Fruit fly (Drosophila melanogaster) S2 (cell line): ENCODE measurements around the gene AkhR.

Experiments used
- CG8478 ChIP-seq: fragments of >200 bp; optimal IDR thresholded peaks from 2 replicates; lab custom pipeline; 2018
- CTCF ChIP-seq, 2 experiments: fragments of >200 bp; optimal IDR thresholded peaks; 2 replicates each; lab custom pipeline; 2018

The AkhR gene

DNA sequence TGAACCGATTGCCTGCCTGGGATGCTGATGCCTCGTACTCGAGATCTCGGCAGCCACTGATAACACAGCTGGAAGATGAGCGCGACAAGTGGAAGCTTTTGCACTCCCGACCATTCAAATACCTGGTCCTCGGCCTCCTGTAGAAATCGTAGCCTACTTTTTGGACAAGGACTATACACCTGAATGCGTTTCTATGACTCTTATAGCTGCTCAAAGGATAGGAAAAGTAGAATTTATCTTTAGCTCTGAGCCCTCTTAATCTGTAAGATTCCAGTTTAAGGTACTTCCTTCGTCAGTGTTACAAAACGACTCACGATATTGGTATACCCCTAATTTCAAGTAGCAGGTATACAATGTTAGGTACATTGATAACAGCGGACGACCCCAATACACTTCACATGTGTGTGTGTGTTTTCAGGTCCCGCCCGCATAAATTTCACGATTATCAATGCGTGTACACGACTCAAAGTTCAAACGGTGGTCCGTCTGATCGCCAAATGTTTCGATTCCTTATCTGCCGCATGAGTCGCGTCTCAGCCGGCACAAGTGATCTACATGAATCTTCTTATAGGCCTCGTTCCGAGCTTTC lies at the start of gene AkhR:
TSS of gene AkhR (minus strand) at position 5 of the 589 bp plus-strand sequence.
- no peak for TF ChIP-seq CG8478 (lab: Kevin White, UChicago)
- TF ChIP-seq CTCF (optimal IDR thresholded peaks at IDR 0.05; lab: Kevin White, UChicago) = no peak

DNA sequence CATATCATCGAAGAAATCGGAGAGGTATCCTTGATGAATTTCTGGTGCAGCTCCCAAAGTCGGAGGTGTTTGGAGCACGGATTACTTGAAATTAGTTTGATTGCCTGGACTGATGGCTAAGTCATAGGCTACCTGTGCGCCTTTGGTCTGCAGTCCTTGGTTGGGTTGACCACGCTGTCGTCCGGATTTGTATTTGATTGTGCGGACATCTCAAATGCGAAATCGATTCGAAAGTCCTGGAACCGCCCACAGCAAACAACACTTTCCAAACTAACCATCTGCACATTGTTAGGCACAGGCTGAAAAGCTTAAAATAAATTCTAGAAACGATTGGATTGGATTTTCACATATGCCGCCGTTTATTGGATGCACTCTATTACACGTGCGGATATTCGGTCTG lies 43.5 kb upstream of the AkhR start, which contains the start of gene CG11322:
TSS of gene CG11322 (minus strand) at position 101 of the 400 bp plus-strand sequence.
- no peak for TF ChIP-seq CTCF (optimal IDR thresholded peaks at IDR 0.05; lab: Kevin White, UChicago)
- no peak for TF ChIP-seq CG8478 (lab: Kevin White, UChicago)

DNA sequence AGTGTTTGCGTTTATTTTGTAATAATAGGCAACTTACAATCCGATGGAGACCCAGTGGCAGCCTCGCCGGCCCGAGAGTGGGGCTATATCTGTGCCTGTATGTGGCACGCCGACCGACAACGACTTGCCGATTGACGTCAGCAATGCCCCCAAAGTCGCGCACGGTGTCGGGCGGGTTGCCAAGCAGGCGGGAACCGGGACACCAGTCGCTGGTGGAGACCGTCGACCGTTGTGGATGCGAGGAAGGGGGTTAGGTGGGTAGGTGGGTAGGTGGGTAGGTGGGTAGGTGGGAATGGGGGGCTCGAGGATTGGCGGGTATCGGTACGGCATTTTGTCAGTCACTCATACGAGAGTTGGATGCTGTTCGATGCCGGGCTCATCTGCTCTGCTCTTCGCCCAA lies 35.1 kb upstream of the AkhR start:
- TF ChIP-seq CG8478 (lab: Kevin White, UChicago) = no peak
- no peak for TF ChIP-seq CTCF (optimal IDR thresholded peaks at IDR 0.05; lab: Kevin White, UChicago)

DNA sequence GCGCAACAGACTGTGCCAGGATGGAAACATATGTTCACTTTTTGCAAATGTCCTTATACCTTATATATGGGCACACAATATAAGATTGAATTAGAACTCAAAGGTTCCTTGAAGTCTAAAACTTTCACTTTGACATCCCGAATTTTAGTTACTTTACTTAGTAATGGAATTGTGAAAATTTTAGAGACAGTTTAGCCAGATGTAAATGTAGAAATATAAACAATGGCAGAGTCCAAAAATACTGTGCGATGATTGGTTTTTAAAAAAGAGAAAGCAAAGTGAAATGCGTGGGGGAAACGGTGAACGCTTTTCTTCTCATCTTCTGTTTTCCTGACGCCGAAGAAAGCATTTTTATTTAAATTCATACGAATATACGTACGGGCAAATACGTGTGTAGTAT lies 31.8 kb upstream of the AkhR start, which contains the start of gene CG44271:
TSS of gene CG44271 (minus strand) at position 101 of the 400 bp plus-strand sequence.
- TF ChIP-seq CTCF (optimal IDR thresholded peaks at IDR 0.05; lab: Kevin White, UChicago) = no peak
- no peak for TF ChIP-seq CG8478 (lab: Kevin White, UChicago)

DNA sequence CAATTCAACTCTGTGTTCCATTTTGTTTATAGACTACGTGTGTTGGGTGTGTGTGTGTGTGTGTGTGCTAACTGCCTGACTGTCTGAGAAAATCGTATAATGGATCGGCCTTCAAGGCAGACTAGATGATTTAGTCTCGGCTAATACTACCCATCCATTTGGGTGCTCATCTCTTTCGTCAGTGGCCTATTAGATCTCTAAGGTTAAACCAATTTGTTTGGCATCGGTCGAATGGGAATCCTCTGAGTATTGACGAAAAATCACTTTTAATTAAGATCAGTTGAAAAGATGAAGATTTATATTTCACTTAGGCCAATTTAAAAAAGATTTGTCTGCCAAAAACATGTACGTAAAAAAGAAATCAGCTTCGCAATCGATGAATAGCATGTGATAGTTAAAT lies 29.5 kb upstream of the AkhR start, which contains the start of gene CG31910:
TSS of gene CG31910 (minus strand) at position 101 of the 400 bp plus-strand sequence.
- TF ChIP-seq CTCF (optimal IDR thresholded peaks at IDR 0.05; lab: Kevin White, UChicago) (no peak), CG8478 (lab: Kevin White, UChicago) (no peak)

DNA sequence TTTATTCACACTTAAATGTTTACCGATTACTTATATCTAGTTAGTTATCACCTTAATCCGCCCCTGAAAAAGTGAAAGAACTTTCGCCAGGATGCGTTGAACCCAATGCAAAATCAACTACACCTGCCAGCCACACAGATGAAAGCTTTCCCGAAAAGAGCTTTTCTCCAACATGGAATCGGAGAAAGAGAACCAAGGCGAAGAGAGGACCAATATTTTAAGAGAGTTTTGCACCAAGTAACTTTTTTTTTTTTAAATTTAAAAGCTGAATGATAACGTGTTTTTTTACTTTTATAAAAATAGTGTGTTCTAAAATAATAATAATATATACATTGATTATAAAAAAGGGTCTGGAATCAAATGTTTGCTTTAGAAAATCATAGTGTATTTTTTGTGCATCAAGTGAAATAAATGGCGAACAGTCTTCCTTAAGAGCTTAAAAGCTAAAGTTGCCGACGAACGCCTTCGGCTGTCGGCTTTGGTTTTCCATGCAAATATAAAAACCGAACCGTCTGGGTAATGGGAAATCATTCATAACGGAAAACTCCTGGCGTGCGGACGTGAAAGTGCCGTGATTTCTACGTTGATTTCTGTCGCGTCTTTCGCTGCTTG lies 26.1 kb upstream of the AkhR start, which contains the start of gene meng:
TSS of gene meng (plus strand) at position 523 of the 612 bp plus-strand sequence.
- TF ChIP-seq CG8478 (lab: Kevin White, UChicago) (no peak), CTCF (optimal IDR thresholded peaks at IDR 0.05; lab: Kevin White, UChicago) (no peak)

DNA sequence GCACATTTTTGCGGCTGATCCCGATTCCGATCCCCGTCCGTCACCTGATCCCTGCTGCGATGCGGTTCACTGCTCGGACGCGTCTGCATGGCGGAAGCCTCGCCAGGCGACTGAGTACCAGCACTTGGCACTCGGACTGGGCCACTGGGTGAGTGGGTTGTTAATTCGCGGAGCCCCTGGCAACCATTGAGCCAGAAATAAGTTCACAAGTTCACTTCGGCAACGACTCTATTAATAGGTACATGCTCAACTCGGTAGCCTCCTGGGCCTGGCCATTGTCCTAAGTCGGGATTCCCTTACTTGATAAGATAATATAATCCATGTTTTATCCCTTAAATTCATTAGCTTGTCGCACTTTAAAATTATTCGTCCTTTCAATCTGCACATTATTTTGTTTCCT lies 24.1 kb upstream of the AkhR start, which contains the start of gene TTLL3A:
TSS of gene TTLL3A (minus strand) at position 101 of the 400 bp plus-strand sequence.
- TF ChIP-seq CG8478 (lab: Kevin White, UChicago) = no peak
- no peak for TF ChIP-seq CTCF (optimal IDR thresholded peaks at IDR 0.05; lab: Kevin White, UChicago)

DNA sequence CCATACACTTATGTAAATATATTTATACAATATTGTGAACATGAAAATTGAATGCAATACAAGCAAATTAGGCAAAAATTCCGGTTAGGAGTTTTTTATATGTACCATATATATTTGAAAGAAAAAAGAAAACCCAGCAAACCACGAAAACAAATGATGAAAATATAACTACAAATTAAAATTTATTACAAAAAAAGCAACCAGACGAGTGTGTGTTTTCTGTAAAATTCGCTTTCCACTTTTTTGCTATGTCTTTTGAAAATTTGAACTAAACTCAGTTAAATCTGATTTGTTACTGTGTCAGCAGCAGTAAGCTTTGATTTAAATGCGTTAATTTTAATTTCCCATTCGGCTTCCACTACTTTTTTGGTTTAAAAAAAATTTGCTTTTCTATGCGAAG lies 16.6 kb upstream of the AkhR start, which contains the start of gene TTLL3B:
TSS of gene TTLL3B (plus strand) at position 301 of the 400 bp plus-strand sequence.
- TF ChIP-seq CG8478 (lab: Kevin White, UChicago) (no peak), CTCF (optimal IDR thresholded peaks at IDR 0.05; lab: Kevin White, UChicago) (no peak)

DNA sequence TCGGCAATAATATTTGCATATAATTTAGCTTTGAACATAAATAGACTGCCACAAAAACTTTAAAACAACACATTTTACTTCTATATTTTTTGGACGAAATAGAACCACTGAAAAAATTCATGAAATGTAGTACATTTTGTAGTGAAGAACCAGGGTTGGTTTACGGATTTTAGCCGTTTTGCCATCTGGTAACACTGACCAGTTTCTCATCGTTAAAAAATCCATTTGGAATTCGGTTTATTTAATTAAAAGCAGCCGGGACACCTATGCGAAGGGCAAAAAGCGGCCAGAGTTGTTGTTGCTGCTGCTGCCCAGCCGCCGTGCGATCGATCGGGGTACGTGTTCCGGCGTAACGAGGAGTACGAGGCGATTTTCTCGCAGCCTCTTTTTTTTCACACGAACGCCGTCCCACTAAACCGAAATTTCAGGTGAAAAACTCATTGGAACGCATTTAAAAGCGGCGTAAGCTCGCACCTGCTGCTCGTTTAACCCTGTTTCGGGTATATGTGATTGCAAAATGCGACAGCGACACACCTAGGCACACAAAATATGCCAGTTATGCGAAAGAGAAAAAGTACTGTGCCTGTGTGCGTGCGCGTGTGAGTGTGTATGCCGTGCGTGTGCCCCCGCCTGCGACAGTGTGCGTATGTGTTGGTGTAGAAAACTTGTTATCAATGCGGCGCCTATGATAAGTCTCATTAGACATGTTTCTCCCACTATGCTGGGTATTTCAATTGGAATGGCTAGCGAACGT lies 7.9 kb upstream of the AkhR start, which contains the start of gene Liprin-alpha:
TSS of gene Liprin-alpha (plus strand) at position 154 of the 754 bp plus-strand sequence.
- TF ChIP-seq CG8478 (lab: Kevin White, UChicago) = no peak
- peak in 1 of 2 experiments; percentile 16 for TF ChIP-seq CTCF (optimal IDR thresholded peaks at IDR 0.05; lab: Kevin White, UChicago)

DNA sequence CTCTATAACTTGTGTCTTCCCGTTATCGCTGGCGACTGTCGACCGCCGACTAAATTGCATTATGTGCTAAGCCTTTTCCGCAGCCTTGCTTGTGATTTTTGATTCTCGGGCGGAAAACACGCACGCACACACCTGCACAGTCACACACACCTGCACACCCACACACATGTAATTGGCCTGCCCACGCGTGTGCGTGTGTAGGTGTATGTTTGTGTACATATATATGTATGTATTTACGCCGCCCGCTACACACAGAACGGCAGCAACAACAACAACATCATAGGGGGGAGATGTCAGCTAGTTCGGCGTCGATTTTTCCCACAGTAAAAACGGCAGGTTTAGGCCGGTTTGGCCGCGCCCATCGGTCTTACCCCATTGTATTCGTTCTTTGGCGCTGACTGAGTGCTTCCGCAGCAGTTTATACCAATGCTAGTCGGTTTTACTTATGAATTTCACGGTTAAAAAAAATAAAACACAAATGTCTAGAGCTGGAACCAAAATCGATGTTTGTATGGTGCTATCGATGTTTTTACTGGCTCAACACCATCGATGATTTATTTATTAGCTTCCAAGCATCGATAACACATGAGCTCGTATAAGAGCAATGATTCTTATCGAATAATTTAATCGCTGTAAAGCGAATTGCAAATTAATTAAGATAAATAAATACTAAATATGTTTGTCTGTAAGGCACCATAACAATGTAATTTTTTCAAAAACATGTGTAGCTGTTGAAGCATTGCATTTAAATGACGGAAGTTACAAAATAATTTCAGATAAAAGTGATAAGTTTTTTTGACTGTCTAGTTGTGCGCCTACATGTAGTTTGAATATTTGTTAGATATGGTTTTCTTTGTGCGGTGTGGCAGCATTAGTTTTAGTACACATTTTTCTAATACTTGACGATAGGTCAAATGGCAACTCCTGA lies 7.1 kb upstream of the AkhR start, which contains the start of gene homer:
TSS of gene homer (minus strand) at position 538 of the 928 bp plus-strand sequence.
- TF ChIP-seq CTCF (optimal IDR thresholded peaks at IDR 0.05; lab: Kevin White, UChicago) (no peak), CG8478 (lab: Kevin White, UChicago) (no peak)

DNA sequence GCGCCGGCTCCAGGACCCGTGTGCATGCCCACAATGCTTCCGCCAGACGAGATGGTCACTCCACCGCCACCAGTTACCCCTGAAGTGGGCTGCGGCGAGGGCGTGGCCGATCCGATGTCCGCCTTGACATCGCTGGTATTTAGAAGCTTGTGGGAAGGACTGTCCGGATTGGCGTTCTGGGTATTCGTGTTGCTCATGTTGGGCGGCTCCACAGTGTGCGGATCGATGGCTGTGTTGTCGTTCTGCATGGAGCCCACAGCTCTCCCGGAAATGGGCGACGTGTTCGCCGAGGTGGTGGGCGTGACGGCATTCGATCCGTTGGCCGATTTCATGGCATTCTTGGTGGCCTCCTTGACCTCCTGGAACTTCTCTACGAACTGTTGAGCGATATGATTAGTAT lies 5.7 kb upstream of the AkhR start:
- TF ChIP-seq CG8478 (lab: Kevin White, UChicago) (no peak), CTCF (optimal IDR thresholded peaks at IDR 0.05; lab: Kevin White, UChicago) (no peak)

DNA sequence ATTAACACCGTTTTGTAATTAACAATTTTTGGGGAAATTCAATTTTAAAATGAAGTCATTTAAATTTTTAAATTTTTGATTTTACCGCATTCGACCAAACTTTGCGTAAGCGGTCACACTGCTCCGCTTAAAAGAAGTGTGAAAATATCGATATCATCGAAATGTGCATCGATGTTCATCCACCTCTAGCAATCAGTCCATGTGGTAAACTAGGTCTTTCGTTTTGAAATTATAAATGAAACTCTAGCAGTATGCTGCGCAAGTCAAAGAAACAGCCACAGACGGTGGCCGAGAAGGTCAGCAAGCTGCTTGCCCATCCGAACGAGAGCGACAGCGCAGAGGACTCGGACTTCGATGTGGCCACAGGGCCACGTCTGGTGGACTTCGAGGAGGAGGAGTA lies 1.5 kb upstream of the AkhR start, which contains the start of gene Aatf:
TSS of gene Aatf (plus strand) at position 166 of the 400 bp plus-strand sequence.
- TF ChIP-seq CTCF (optimal IDR thresholded peaks at IDR 0.05; lab: Kevin White, UChicago) (peak in 1 of 2 experiments; percentile 23), CG8478 (lab: Kevin White, UChicago) (no peak)

DNA sequence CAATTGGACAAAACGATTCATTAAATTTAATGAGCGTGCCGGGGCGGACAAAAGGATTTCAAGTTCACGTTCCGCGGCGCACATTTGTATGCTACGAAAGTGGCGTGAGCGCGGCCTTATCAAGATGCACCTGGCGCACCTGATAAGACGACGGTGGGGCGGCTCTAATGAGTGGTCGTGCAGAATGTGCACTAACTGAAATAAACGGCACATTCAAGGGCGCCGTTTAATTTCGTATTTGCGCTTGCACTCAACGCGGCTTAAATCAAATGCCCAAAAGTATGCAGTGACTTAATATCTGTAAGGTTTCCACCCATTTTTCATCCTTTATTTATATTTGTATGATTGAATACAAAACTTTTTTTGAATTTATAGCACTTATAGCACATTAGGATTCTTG lies 935 bp upstream of the AkhR start:
- TF ChIP-seq CTCF (optimal IDR thresholded peaks at IDR 0.05; lab: Kevin White, UChicago) (no peak), CG8478 (lab: Kevin White, UChicago) (no peak)
